Worm (Caenorhabditis elegans) whole organism, dauer: Measurements from ENCODE around the gene C27A2.12.

Experiments used
- unc-62 ChIP-seq: sonication (generic microtip); optimal IDR thresholded peaks from 2 replicates; lab custom pipeline; 2017; ENCODE audit warnings: missing biosample characterization, missing genetic modification reagents, missing genetic modification characterization

C27A2.12 gene

DNA sequence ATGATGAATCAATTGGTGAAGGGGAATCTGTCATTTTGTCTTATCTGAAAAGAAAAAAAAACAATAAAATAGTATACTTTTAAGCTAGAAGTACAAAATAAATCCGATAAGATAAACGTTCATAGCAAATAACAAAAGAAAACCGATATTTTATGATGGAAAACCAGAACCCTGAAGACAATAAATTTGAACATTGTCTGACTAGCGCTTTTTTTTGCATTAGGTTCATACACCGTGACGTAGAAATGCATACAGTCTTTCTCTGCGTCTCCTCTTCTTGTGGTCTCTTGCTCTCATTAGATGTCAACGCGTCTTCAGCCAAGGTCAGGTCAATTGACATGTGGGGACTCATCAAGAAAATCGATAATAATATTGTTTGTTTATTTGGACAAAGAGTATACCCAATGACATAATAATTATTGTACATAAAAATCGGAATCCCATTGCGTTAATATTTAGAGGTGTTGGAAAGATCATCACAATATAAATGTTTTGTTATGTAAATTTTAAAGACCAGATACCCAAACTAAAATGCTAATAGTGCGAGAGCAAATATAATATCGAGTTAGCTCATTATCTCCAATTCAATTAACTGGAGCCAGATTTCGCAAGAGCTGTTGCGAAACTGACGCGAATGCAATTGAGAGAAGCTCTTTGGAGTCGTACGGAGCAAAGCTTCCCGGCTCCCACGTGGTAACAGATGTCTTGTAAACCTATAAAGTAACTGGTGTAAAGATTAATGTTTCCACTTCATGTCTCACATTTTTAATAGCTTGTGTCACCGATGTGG lies 23.4 kb upstream of the C27A2.12 start, which contains the start of gene dsh-2:
Gene dsh-2 (minus strand): TSS at position 51 of the 790 bp plus-strand sequence.
- TF ChIP-seq unc-62, result no peak

DNA sequence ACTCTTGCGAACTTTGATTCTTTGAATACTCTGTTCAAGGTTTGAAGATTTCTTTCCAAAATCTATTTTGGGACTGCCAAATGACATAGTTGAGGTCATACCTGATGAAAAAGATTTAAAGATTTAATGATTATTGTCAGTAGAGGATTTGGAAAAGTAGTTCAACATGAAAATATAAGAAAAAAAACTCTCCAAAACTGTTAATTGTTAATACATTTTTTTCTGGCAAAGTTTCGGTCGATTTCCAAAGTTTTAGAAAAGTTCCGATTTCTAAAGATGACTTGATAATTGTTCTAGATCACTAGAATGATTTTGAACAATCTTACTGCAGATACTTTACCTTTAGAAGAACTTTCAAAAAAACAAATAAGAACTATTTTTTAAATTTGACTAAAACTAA lies 13.3 kb upstream of the C27A2.12 start, which contains the start of gene C27A2.7:
Gene C27A2.7 (minus strand): TSS at position 101 of the 400 bp plus-strand sequence.
- TF ChIP-seq unc-62, result no peak

- TF ChIP-seq unc-62, result no peak
Observed at ce11 chrII:5069525-5069924, 11.6 kb upstream of the C27A2.12 start, which contains the start of gene idpb-2. idpb-2 (minus strand) TSS chrII:5069625.

DNA sequence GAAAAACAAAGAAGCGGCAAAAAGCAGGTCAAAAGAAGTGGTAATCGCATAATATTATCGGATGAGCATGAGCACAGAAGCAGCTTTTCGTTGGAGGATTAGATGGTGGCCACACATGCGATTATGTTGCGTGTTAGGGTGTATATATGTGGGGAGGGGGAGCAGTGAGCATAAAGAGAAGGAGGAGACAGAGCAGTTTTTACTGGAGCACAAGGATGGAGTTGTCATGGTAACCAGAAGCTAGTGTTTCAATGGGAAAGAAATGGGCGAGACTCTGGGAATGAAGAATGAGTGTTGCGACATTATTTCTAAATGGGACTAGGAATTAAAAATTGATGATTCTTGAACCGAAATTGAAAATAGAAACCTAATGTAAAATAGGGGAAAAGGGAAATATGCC lies 10.0 kb upstream of the C27A2.12 start, which contains the start of gene C27A2.8:
Gene C27A2.8 (minus strand): TSS at position 117 of the 400 bp plus-strand sequence.
- TF ChIP-seq unc-62, result no peak

ce11 chrII:5066967-5067366 lies 9.0 kb upstream of the C27A2.12 start:
- TF ChIP-seq unc-62, result no peak

DNA sequence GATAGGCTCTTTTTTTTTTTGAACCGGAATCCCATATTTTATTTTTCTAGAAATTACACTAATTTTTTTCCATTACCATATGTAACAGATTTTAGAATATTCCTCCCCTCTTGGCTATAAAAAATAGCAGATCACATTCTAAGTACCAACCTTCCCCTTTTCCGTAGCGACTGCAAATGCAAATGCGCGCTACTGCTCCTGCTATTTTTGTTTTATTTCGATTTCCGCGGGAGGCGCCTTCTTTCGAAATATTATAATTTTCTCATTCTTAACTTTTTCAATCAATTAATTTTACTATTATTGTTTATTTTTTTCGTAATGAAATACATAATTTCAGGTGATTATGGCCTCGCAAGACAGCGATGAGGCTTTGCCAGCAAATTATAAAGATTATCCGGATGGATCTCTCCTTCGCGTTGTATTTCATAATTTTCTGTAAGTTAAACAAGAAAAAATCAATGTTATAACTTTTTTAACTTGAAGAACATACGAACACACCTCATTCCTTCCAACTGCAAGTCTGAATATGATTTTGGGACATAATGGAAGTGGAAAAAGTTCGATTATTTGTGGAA lies 3.9 kb upstream of the C27A2.12 start, which contains the start of gene smc-5:
Gene smc-5 (plus strand): TSS at position 332 of the 575 bp plus-strand sequence.
- TF ChIP-seq unc-62, result no peak

ce11 chrII:5060719-5061118 lies 2.8 kb upstream of the C27A2.12 start, which contains the start of gene pho-12:
pho-12 (minus strand) TSS chrII:5060819.
- no peak for TF ChIP-seq unc-62

DNA sequence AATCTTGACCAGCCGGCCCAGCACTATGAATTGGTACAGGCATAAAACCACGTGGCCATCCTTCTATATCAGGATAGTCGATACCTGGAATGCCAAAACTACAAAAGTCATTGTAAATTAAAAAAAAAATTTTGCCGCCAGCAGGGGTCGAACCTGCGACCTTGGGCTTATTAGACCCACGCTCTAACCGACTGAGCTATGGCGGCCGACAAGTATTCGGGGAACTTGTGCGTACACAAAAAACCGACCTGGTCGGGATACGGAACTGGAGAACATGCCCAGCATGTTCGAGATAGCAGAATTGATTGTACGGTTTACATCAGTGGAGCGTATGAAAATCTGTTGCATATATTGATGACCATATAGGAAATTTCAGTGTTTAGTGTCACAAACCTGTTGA lies 621 bp downstream of the C27A2.12 start:
- TF ChIP-seq unc-62, result no peak

DNA sequence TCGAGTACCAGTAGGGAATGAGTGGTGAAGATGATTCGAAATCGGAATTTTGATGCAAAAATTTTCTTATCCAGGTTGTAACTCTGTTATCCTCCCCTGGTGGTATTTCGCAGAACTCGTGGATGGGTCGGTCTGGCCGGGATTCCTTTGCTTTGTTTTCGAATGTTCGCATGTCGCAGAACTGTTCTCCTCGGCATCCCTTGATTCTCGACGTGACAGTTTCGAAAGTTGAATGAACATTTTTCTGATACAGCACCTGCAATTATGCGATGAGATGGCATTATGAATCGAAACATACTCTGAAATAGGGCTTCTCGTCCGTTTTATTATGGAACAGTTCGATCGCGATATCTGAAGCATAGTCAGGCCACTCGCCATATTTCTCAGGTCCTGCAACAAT lies 1.7 kb downstream of the C27A2.12 start:
- no peak for TF ChIP-seq unc-62

DNA sequence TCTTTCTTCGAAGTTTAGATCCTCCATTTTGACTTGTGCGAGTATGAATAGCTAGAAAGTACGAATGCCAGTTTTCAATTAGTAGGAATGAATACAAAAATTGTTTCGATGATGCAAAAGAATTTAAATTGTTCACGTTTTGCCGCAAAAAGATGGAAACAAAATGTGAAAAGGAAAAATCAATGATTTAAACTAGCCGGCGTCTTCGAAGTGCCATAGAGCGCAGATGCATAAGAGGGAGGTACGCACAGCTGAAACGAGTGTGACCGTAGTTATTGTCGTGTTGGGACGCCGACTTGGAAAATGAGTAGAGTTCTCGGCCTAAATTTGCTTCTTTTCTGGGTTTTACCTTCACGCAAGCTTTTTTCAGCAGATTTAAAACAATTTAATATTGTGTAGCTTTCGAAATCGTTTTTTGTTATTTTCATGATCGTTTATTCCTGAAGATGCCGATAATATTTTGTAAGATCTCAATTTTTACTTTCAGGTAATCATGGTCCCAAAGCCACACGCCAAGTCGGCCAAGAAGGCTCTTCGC lies 2.7 kb downstream of the C27A2.12 start, which contains the start of the genes ify-1 and rpl-22:
Gene ify-1 (minus strand): TSS at position 51 of the 538 bp plus-strand sequence.
Gene rpl-22 (plus strand): TSS at position 488 of the 538 bp plus-strand sequence.
- TF ChIP-seq unc-62, result no peak

- TF ChIP-seq unc-62, result no peak
Observed at ce11 chrII:5050776-5051175, 7.2 kb downstream of the C27A2.12 start.

DNA sequence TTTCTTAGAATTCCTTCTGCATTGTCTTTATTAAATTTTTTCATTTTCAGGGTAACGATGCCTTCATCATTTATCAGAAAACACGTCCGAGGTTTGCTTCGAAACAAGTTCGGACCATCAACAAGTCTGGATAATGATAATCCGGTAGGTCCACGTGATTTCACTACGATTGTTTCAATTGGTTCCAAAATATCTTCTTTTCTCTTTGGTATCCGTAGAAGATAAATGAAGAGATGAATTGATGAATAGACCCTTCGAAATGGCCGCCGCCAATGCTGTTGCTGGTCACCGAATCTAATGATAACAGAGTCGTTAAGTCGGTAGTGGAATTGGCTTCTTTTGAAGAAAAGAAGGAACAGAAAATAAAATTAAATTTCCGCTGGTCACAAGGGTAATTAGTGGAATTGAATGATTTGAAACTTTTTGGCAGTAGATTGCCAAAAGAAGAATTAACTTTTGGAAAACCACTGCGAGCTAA lies 8.0 kb downstream of the C27A2.12 start, which contains the start of gene F33G12.6:
Gene F33G12.6 (plus strand): TSS at position 51 of the 478 bp plus-strand sequence.
- TF ChIP-seq unc-62, result no peak

DNA sequence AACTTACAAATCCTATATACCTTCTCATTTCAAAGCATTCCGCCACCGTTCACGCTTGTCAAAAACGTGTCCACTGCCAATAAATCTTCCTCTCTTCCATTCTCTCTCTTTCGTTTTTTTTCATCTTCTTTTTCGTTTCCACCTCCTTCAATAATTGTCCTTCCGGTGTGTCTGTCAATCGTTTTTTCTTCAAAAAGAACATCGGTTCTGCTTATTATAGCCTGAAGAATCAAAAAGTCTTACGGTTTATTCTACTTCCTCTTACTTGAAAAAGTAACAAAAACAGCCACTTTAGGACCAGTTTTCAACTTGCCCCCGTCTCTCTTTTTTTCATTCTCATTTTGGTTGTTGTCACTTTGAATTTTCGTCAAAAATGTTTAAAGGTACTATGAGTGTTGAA lies 8.7 kb downstream of the C27A2.12 start:
- TF ChIP-seq unc-62, result no peak

- TF ChIP-seq unc-62, result no peak
Observed at ce11 chrII:5048185-5048795, 9.6 kb downstream of the C27A2.12 start.

ce11 chrII:5047279-5047678 lies 10.7 kb downstream of the C27A2.12 start:
- TF ChIP-seq unc-62, result no peak
